Fruit fly (Drosophila melanogaster): ENCODE data around the gene Ncoa6.

DNA sequence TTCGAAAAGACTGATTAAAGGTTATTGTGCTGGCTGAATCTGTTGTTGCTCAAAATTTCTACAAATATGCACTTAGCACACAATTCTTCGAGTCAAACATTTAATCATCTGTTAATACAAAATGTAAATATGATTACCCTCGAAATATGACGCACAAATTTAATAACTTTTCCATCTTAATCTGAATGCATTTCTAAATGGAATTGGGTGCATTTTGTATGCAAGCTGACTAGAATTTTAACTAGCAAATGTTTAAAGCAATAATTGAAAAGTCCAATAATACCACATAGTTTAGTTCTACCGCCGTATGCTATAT, 12.2 kb upstream of the Ncoa6 start:
- TF ChIP-seq Blimp-1 (GFP tag; optimal IDR thresholded peaks at IDR 0.05) (no peak), Hr39 (GFP tag; optimal IDR thresholded peaks at IDR 0.05) (no peak), CG8319 (GFP tag; optimal IDR thresholded peaks at IDR 0.05) (no peak), ss (GFP tag; optimal IDR thresholded peaks at IDR 0.05) (no peak), CG4318 (GFP tag; optimal IDR thresholded peaks at IDR 0.05) (no peak), CG8632 (GFP tag; optimal IDR thresholded peaks at IDR 0.05) (no peak), fd59A (GFP tag; optimal IDR thresholded peaks at IDR 0.05) (no peak), salr (GFP tag; optimal IDR thresholded peaks at IDR 0.05) (no peak), Sox102F (GFP tag; optimal IDR thresholded peaks at IDR 0.05) (no peak)
